Worm (Caenorhabditis elegans) whole organism, L1 larva: ENCODE measurements around the gene D1053.4.

ENCODE experiments used
- alr-1 ChIP-seq: fragments of 200-800 bp; sonication (Bioruptor generic); optimal IDR thresholded peaks from 2 replicates; lab custom pipeline; 2018; ENCODE audit warnings: borderline replicate concordance, mild to moderate bottlenecking, missing genetic modification characterization, missing compliant biosample characterization
- lin-15B ChIP-seq: fragments of 150-350 bp; sonication (generic microtip); optimal IDR thresholded peaks from 3 replicates; lab custom pipeline; 2014; ENCODE audit warnings: missing biosample characterization, missing genetic modification characterization
- lsy-2 ChIP-seq, 2 experiments: fragments of 150-350 bp; optimal IDR thresholded peaks; 2 replicates each; lab custom pipeline; 2014; ENCODE audit warnings: missing biosample characterization in 2 of 2, missing genetic modification characterization in 2 of 2
- snpc-4 ChIP-seq: fragments of 150-350 bp; optimal IDR thresholded peaks from 2 replicates; lab custom pipeline; 2014; ENCODE audit warnings: missing biosample characterization, missing genetic modification characterization
- tbx-2 ChIP-seq: sonication (generic microtip); optimal IDR thresholded peaks from 2 replicates; lab custom pipeline; 2016; ENCODE audit warnings: missing genetic modification characterization, missing compliant biosample characterization
- tlp-1 ChIP-seq: fragments of 150-350 bp; optimal IDR thresholded peaks from 2 replicates; lab custom pipeline; 2014; ENCODE audit warnings: missing biosample characterization, missing genetic modification characterization
- unc-30 ChIP-seq: sonication (generic microtip); optimal IDR thresholded peaks from 2 replicates; lab custom pipeline; 2017; ENCODE audit warnings: missing biosample characterization, missing genetic modification characterization
- ztf-11 ChIP-seq, 2 experiments: sonication (generic microtip); optimal IDR thresholded peaks; 2 replicates each; lab custom pipeline; 2016 to 2017; ENCODE audit warnings: missing genetic modification characterization in 2 of 2, missing biosample characterization in 1 of 2, missing compliant biosample characterization in 1 of 2

D1053.4 gene

DNA sequence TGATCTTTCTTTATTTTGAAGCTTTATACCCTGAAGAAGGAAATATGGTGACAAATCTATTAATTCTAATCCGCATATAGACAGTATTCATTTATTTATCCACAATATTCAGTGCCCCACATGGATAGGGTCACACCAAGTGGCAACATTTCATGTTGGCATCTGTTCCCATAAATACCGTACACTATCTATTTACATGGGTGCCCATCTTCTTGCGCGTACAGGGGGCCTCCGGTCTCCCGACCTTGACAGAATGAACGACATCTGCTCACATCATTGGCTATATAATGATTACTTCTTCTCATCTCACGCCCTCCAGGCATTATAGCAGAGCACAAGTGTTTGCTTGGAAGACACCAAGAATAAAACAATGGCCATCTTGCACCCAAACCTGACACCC, 48.0 kb downstream of the D1053.4 start:
- TF ChIP-seq snpc-4 (tag; lab: Kevin White, UChicago) (no peak), tbx-2 (tag; lab: Kevin White, UChicago) (peak; percentile 6), ztf-11 (tag; optimal IDR thresholded peaks at IDR 0.05; lab: Kevin White, UChicago) (peak in 1 of 2 experiments; percentile 65), lin-15B (tag; lab: Kevin White, UChicago) (no peak)

DNA sequence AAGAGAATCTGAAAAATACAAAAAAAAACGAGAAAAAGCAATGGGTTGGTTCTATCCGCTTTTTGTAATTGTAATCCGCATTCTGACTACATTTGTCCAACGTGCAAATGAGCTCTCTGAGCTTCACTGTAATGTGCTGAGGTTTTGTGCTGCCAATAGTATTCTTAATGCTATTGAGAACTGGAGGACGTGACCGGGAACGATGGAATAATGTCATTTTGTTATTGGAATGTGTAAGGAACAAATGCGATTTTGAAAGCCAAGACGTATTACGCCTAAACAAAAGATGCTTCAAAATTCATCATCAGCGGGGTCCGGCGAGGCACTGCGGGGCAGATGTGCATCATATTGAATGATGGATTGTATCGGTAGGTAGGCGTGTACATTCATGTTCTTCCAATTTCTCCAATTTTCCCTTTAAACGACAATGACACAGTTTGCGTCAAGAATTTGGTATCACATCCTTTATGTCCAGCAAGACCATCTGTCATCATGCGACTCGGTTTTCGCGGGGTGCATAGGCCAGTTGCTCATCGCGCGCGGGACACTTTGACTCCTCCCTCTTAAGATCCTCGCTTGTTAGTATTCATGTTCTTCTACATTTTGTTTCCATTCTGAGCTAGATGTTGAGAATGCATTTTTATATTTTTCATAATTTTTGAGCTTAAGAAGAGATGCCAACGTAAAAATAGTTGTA, 50.4 kb downstream of the D1053.4 start:
- TF ChIP-seq alr-1 (tag; lab: Kevin White, UChicago) (no peak), lsy-2 (tag; optimal IDR thresholded peaks at IDR 0.05; lab: Kevin White, UChicago) (no peak), ztf-11 (tag; optimal IDR thresholded peaks at IDR 0.05; lab: Kevin White, UChicago) (peak in 1 of 2 experiments; percentile 37), tbx-2 (tag; lab: Kevin White, UChicago) (peak; percentile 3), unc-30 (no peak), tlp-1 (tag; lab: Kevin White, UChicago) (no peak)
